Fruit fly (Drosophila melanogaster): ENCODE results near the gene Idgf1.

Gene Idgf1

DNA sequence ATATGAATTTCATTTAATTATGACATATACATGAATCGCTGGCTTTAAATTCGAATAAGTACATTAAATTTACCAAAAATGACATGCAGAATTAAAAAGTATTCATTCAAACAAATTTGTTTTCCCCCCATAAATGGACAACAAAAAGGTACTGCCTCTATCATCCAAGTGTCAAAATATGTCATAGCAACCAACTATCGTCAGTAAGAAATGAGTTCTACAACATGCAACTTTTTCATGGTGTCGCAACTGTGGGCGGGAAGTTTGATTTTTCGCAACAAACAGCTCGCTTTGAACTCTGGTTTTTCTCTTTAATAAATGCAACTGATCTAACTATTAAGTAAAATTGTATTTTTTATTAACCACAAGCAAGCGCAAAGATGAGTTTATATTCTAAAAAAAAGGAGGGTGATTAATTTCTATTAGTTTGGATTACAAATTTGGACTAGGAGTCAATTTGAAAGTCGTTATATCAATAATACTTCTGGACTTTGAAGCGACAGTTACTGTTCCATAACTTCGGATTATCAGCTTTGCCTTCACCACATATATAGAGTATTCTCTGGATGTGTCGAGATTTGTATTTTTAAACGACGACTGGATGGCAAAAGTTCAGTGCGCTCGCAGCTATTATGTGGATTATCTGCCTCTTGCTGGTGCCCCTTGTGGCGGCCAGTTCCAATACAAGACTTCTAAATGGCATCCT, 42.6 kb downstream of the Idgf1 start, which contains the start of gene Nepl8 (continued):
- TF ChIP-seq sens (GFP tag) (peak; percentile 86), E2f2 (GFP tag; IDR thresholded peaks at IDR 0.05) (peak; percentile 100), CG3847 (GFP tag; IDR thresholded peaks at IDR 0.05) (peak; percentile 41), stwl (tag; optimal IDR thresholded peaks at IDR 0.05) (peak; percentile 96), knrl (GFP tag; IDR thresholded peaks at IDR 0.05; ENCODE audit: partially characterized antibody) (no peak; the same call in 2 of the 3 replicates), CG9932 (GFP tag; IDR thresholded peaks at IDR 0.05) (peak; percentile 49), Bgb (GFP tag; IDR thresholded peaks at IDR 0.05; ENCODE audit: partially characterized antibody) (peak; percentile 59; the same call in 1 of the 2 replicates), Myb (GFP tag; optimal IDR thresholded peaks at IDR 0.05) (peak; percentile 77), Eip74EF (GFP tag; optimal IDR thresholded peaks at IDR 0.05) (no peak), CG4854 (GFP tag; optimal IDR thresholded peaks at IDR 0.05) (peak; percentile 33), Scr (GFP tag; IDR thresholded peaks at IDR 0.05; ENCODE audit: partially characterized antibody) (peak; percentile 26; the same call in 1 of the 2 replicates), gro (GFP tag; optimal IDR thresholded peaks at IDR 0.05) (peak; percentile 66), ci (GFP tag; IDR thresholded peaks at IDR 0.05) (0 out of 3 replicates have a peak, but pooled peaks have one; percentile 14), CG1603 (tag; optimal IDR thresholded peaks at IDR 0.05) (peak; percentile 89), CG10147 (GFP tag; optimal IDR thresholded peaks at IDR 0.05) (peak; percentile 1), Med (GFP tag) (peak; percentile 90), CG15479 (GFP tag; optimal IDR thresholded peaks at IDR 0.05) (peak; percentile 90), pros (GFP tag; optimal IDR thresholded peaks at IDR 0.05) (no peak), Hr39 (optimal IDR thresholded peaks at IDR 0.05) (no peak), GATAe (GFP tag; conservative IDR thresholded peaks at IDR 0.05) (no peak), pzg (GFP tag; optimal IDR thresholded peaks at IDR 0.05) (peak; percentile 97), Xrp1 (GFP tag; IDR thresholded peaks at IDR 0.05) (peak; percentile 9; the same call in 1 of the 2 replicates), CG14441 (GFP tag; IDR thresholded peaks at IDR 0.05) (0 out of 2 replicates have a peak, but pooled peaks have one; percentile 14), jing (GFP tag; optimal IDR thresholded peaks at IDR 0.05) (peak; percentile 67), trem (tag; optimal IDR thresholded peaks at IDR 0.05) (peak; percentile 64), Abd-B (GFP tag; optimal IDR thresholded peaks at IDR 0.05) (peak; percentile 50), Ptx1 (GFP tag; IDR thresholded peaks at IDR 0.05) (0 out of 2 replicates have a peak, but pooled peaks have one; percentile 5), CG17359 (tag; optimal IDR thresholded peaks at IDR 0.05) (peak; percentile 57), row (GFP tag; IDR thresholded peaks at IDR 0.05) (peak; percentile 57), slbo (GFP tag; IDR thresholded peaks at IDR 0.05) (peak; percentile 77), CG13894 (tag; optimal IDR thresholded peaks at IDR 0.05) (peak; percentile 73), CG14860 (GFP tag; IDR thresholded peaks at IDR 0.05; ENCODE audit: partially characterized antibody) (no peak), Jarid2 (GFP tag; optimal IDR thresholded peaks at IDR 0.05) (peak; percentile 73), CG4424 (GFP tag; optimal IDR thresholded peaks at IDR 0.05) (peak; percentile 31), CG7786 (GFP tag; optimal IDR thresholded peaks at IDR 0.05) (peak; percentile 36), CG8290 (GFP tag; optimal IDR thresholded peaks at IDR 0.05) (peak; percentile 40), CG8290 (tag; optimal IDR thresholded peaks at IDR 0.05) (peak in 1 of 2 experiments; percentile 86), CG4820 (GFP tag; optimal IDR thresholded peaks at IDR 0.05) (peak; percentile 16), CrebB (tag; optimal IDR thresholded peaks at IDR 0.05) (peak; percentile 17), B-H2 (GFP tag; optimal IDR thresholded peaks at IDR 0.05) (peak; percentile 39), CG8765 (GFP tag; IDR thresholded peaks at IDR 0.05) (no peak), Vsx1 (GFP tag; optimal IDR thresholded peaks at IDR 0.05) (no peak), unpg (GFP tag; optimal IDR thresholded peaks at IDR 0.05) (peak; percentile 6), CoRest (tag; optimal IDR thresholded peaks at IDR 0.05) (peak; percentile 81), crp (GFP tag; optimal IDR thresholded peaks at IDR 0.05) (peak in 1 of 2 experiments; percentile 29), CG3163 (GFP tag; optimal IDR thresholded peaks at IDR 0.05) (peak; percentile 12), Deaf1 (tag; optimal IDR thresholded peaks at IDR 0.05) (peak; percentile 19), Pdp1 (GFP tag; optimal IDR thresholded peaks at IDR 0.05) (peak; percentile 1 to 25)
